Fruit fly (Drosophila melanogaster) whole organism, embryonic: ENCODE results near the gene CG42494.
A peak's percentile ranks its signal among the peaks of the same experiment; 100 is the strongest.

Source experiments
- Asciz ChIP-seq: fragments of 200-800 bp; sonication (Bioruptor generic); optimal IDR thresholded peaks from 2 replicates; lab custom pipeline; 2017; ENCODE audit warnings: missing biosample characterization, mild to moderate bottlenecking, missing genetic modification characterization, missing genetic modification reagents
- B-H2 ChIP-seq: fragments of 200-800 bp; sonication (Bioruptor generic); optimal IDR thresholded peaks from 2 replicates; lab custom pipeline; 2018; ENCODE audit warnings: missing biosample characterization, mild to moderate bottlenecking, missing genetic modification characterization
- CG10267 ChIP-seq: fragments of 200-800 bp; sonication (Bioruptor generic); optimal IDR thresholded peaks from 2 replicates; lab custom pipeline; 2018; ENCODE audit warnings: missing biosample characterization, mild to moderate bottlenecking, missing genetic modification characterization, moderate library complexity
- CG11560 ChIP-seq: fragments of 200-800 bp; sonication (Bioruptor generic); IDR thresholded peaks from 3 replicates; pipeline ENCODE4 v1.3.6; 2022; ENCODE audit warnings: missing biosample characterization, missing genetic modification characterization
- CG12104 ChIP-seq: fragments of 200-800 bp; sonication (Bioruptor generic); optimal IDR thresholded peaks from 3 replicates; lab custom pipeline; 2016; ENCODE audit warnings: missing biosample characterization, missing genetic modification characterization
- CG14860 ChIP-seq: fragments of 200-800 bp; sonication (Bioruptor generic); IDR thresholded peaks from 3 replicates; pipeline ENCODE4 v1.3.6; 2022; ENCODE audit warnings: missing biosample characterization, missing genetic modification characterization; ENCODE audit not compliant: partially characterized antibody
- CG15073 ChIP-seq: fragments of 200-800 bp; sonication (Bioruptor generic); optimal IDR thresholded peaks from 2 replicates; lab custom pipeline; 2016; ENCODE audit warnings: missing biosample characterization, missing genetic modification characterization
- CG16779 ChIP-seq: fragments of 200-800 bp; sonication (Bioruptor generic); IDR thresholded peaks from 2 replicates; pipeline ENCODE4 v1.3.6; 2022; ENCODE audit warnings: missing biosample characterization, missing genetic modification characterization
- CG16815 ChIP-seq: fragments of 200-800 bp; sonication (Bioruptor generic); optimal IDR thresholded peaks from 3 replicates; lab custom pipeline; 2017; ENCODE audit warnings: missing biosample characterization, mild to moderate bottlenecking, missing genetic modification characterization
- CG17912 ChIP-seq: fragments of 200-800 bp; sonication (Bioruptor generic); optimal IDR thresholded peaks from 2 replicates; lab custom pipeline; 2018; ENCODE audit warnings: missing biosample characterization, mild to moderate bottlenecking, missing genetic modification characterization
- CG18764 ChIP-seq: fragments of 200-800 bp; sonication (Bioruptor generic); optimal IDR thresholded peaks from 3 replicates; lab custom pipeline; 2016; ENCODE audit warnings: missing biosample characterization, missing genetic modification characterization
- CG2116 ChIP-seq: fragments of 200-800 bp; sonication (Bioruptor generic); optimal IDR thresholded peaks from 3 replicates; lab custom pipeline; 2018; ENCODE audit warnings: missing biosample characterization, mild to moderate bottlenecking, missing genetic modification characterization
- CG2712 ChIP-seq: fragments of 200-800 bp; optimal IDR thresholded peaks from 3 replicates; lab custom pipeline; 2019; ENCODE audit warnings: missing biosample characterization, mild to moderate bottlenecking, missing genetic modification characterization, moderate library complexity
- CG4424 ChIP-seq: fragments of 200-800 bp; sonication (Bioruptor generic); optimal IDR thresholded peaks from 3 replicates; lab custom pipeline; 2016; ENCODE audit warnings: missing biosample characterization, missing genetic modification characterization
- CG5180 ChIP-seq: fragments of 200-800 bp; sonication (Bioruptor generic); optimal IDR thresholded peaks from 3 replicates; lab custom pipeline; 2017; ENCODE audit warnings: missing biosample characterization, missing genetic modification characterization, mild to moderate bottlenecking, moderate library complexity, missing genetic modification reagents
- CG6765 ChIP-seq: fragments of 200-800 bp; sonication (Bioruptor generic); optimal IDR thresholded peaks from 3 replicates; lab custom pipeline; 2017; ENCODE audit warnings: missing biosample characterization, mild to moderate bottlenecking, missing genetic modification characterization
- CG8765 ChIP-seq: fragments of 200-800 bp; sonication (Bioruptor generic); IDR thresholded peaks from 2 replicates; pipeline ENCODE4 v1.3.6; 2022; ENCODE audit warnings: missing biosample characterization, missing genetic modification characterization
- CG8944 ChIP-seq: fragments of 200-800 bp; sonication (Bioruptor generic); optimal IDR thresholded peaks from 3 replicates; lab custom pipeline; 2016; ENCODE audit warnings: missing biosample characterization, missing genetic modification characterization
- CG9817 ChIP-seq: fragments of 200-800 bp; sonication (Bioruptor generic); optimal IDR thresholded peaks from 2 replicates; lab custom pipeline; 2018; ENCODE audit warnings: missing biosample characterization, mild to moderate bottlenecking, missing genetic modification characterization, moderate library complexity
- E2f1 ChIP-seq: fragments of 200-800 bp; sonication (Bioruptor generic); IDR thresholded peaks from 2 replicates; pipeline ENCODE4 v1.3.6; 2022; ENCODE audit warnings: missing biosample characterization, missing genetic modification characterization
- Fer1 ChIP-seq: fragments of 200-800 bp; sonication (Bioruptor generic); optimal IDR thresholded peaks from 2 replicates; lab custom pipeline; 2017; ENCODE audit warnings: missing biosample characterization, mild to moderate bottlenecking, missing genetic modification characterization
- Fer3 ChIP-seq: fragments of 200-800 bp; sonication (Bioruptor generic); optimal IDR thresholded peaks from 2 replicates; lab custom pipeline; 2018; ENCODE audit warnings: missing biosample characterization, mild to moderate bottlenecking, missing genetic modification characterization, moderate library complexity
- GATAe ChIP-seq: fragments of 200-800 bp; sonication (Bioruptor generic); conservative IDR thresholded peaks from 2 replicates; pipeline ENCODE4 v1.3.6; 2022; ENCODE audit warnings: missing biosample characterization, missing genetic modification characterization
- H2.0 ChIP-seq: fragments of 200-800 bp; sonication (Bioruptor generic); IDR thresholded peaks from 2 replicates; pipeline ENCODE4 v1.3.6; 2022; ENCODE audit warnings: missing biosample characterization, missing genetic modification characterization
- HHEX ChIP-seq: fragments of 200-800 bp; sonication (Bioruptor generic); optimal IDR thresholded peaks from 3 replicates; lab custom pipeline; 2017; ENCODE audit warnings: missing biosample characterization, mild to moderate bottlenecking, missing genetic modification characterization, missing genetic modification reagents
- MTF-1 ChIP-seq: fragments of 200-800 bp; sonication (Bioruptor generic); optimal IDR thresholded peaks from 2 replicates; lab custom pipeline; 2018; ENCODE audit warnings: missing biosample characterization, mild to moderate bottlenecking, missing genetic modification characterization, borderline replicate concordance
- Myb ChIP-seq: fragments of 200-800 bp; sonication (Bioruptor generic); optimal IDR thresholded peaks from 2 replicates; lab custom pipeline; 2016; ENCODE audit warnings: missing biosample characterization, missing genetic modification characterization
- Nf-YB ChIP-seq: fragments of 200-800 bp; sonication (Bioruptor generic); optimal IDR thresholded peaks from 3 replicates; lab custom pipeline; 2019; ENCODE audit warnings: missing biosample characterization, mild to moderate bottlenecking, missing genetic modification characterization, moderate library complexity
- Opbp ChIP-seq: fragments of 200-800 bp; sonication (Bioruptor generic); IDR thresholded peaks from 3 replicates; pipeline ENCODE4 v1.3.6; 2022; ENCODE audit warnings: missing biosample characterization, missing genetic modification characterization; ENCODE audit not compliant: partially characterized antibody
- Scr ChIP-seq: fragments of 200-800 bp; sonication (Bioruptor generic); IDR thresholded peaks from 2 replicates; pipeline ENCODE4 v1.3.6; 2022; ENCODE audit warnings: missing biosample characterization, missing genetic modification characterization; ENCODE audit not compliant: partially characterized antibody
- Side ChIP-seq: fragments of 200-800 bp; sonication (Bioruptor generic); optimal IDR thresholded peaks from 2 replicates; lab custom pipeline; 2016; ENCODE audit warnings: missing biosample characterization, missing genetic modification characterization
- Taf1 ChIP-seq: fragments of 200-800 bp; sonication (Bioruptor generic); IDR thresholded peaks from 2 replicates; pipeline ENCODE4 v1.3.6; 2022; ENCODE audit warnings: missing biosample characterization, missing genetic modification characterization
- ap ChIP-seq: fragments of 200-800 bp; sonication (Bioruptor generic); IDR thresholded peaks from 2 replicates; pipeline ENCODE4 v1.3.6; 2022; ENCODE audit warnings: missing biosample characterization, missing genetic modification characterization
- bowl ChIP-seq: fragments of 200-800 bp; sonication (Bioruptor generic); IDR thresholded peaks from 2 replicates; pipeline ENCODE4 v1.3.6; 2022; ENCODE audit warnings: missing biosample characterization, missing genetic modification characterization
- cas ChIP-seq: fragments of 200-800 bp; sonication (Bioruptor generic); IDR thresholded peaks from 2 replicates; pipeline ENCODE4 v1.3.6; 2022; ENCODE audit warnings: missing biosample characterization, missing genetic modification characterization
- croc ChIP-seq: fragments of 200-800 bp; sonication (Bioruptor generic); conservative IDR thresholded peaks from 3 replicates; pipeline ENCODE4 v1.3.6; 2022; ENCODE audit warnings: missing biosample characterization, missing genetic modification characterization
- dati ChIP-seq: fragments of 200-800 bp; sonication (Bioruptor generic); IDR thresholded peaks from 2 replicates; pipeline ENCODE4 v1.3.6; 2022; ENCODE audit warnings: missing biosample characterization, missing genetic modification characterization
- exex ChIP-seq: fragments of 200-800 bp; sonication (Bioruptor generic); optimal IDR thresholded peaks from 4 replicates; lab custom pipeline; 2018; ENCODE audit warnings: missing biosample characterization, mild to moderate bottlenecking, missing genetic modification characterization, moderate library complexity
- gfzf ChIP-seq: fragments of 200-800 bp; sonication (Bioruptor generic); optimal IDR thresholded peaks from 2 replicates; lab custom pipeline; 2016; ENCODE audit warnings: missing biosample characterization, mild to moderate bottlenecking, missing genetic modification characterization, moderate library complexity
- jing ChIP-seq: fragments of 200-800 bp; sonication (Bioruptor generic); optimal IDR thresholded peaks from 2 replicates; lab custom pipeline; 2018; ENCODE audit warnings: missing biosample characterization, mild to moderate bottlenecking, missing genetic modification characterization
- pb ChIP-seq: fragments of 200-800 bp; sonication (Bioruptor generic); optimal IDR thresholded peaks from 3 replicates; lab custom pipeline; 2016; ENCODE audit warnings: missing biosample characterization, missing genetic modification characterization
- phol ChIP-seq: fragments of 200-800 bp; sonication (Bioruptor generic); optimal IDR thresholded peaks from 3 replicates; lab custom pipeline; 2018; ENCODE audit warnings: missing biosample characterization, mild to moderate bottlenecking, missing genetic modification characterization, moderate library complexity
- pita ChIP-seq: fragments of 200-800 bp; sonication (Bioruptor generic); optimal IDR thresholded peaks from 2 replicates; lab custom pipeline; 2017; ENCODE audit warnings: missing biosample characterization, mild to moderate bottlenecking, missing genetic modification characterization
- sna ChIP-seq: fragments of 200-800 bp; sonication (Bioruptor generic); IDR thresholded peaks from 2 replicates; pipeline ENCODE4 v1.3.6; 2022; ENCODE audit warnings: missing biosample characterization, missing genetic modification characterization; ENCODE audit not compliant: partially characterized antibody
- tgo ChIP-seq: fragments of 200-800 bp; sonication (Bioruptor generic); IDR thresholded peaks from 3 replicates; pipeline ENCODE4 v1.3.6; 2022; ENCODE audit warnings: missing biosample characterization, missing genetic modification characterization
- tna ChIP-seq: fragments of 200-800 bp; sonication (Bioruptor generic); IDR thresholded peaks from 2 replicates; pipeline ENCODE4 v1.3.6; 2022; ENCODE audit warnings: missing biosample characterization, missing genetic modification characterization; ENCODE audit not compliant: partially characterized antibody
- unpg ChIP-seq: fragments of 200-800 bp; sonication (Bioruptor generic); optimal IDR thresholded peaks from 3 replicates; lab custom pipeline; 2018; ENCODE audit warnings: missing biosample characterization, mild to moderate bottlenecking, missing genetic modification characterization, moderate library complexity
- wdn ChIP-seq: fragments of 200-800 bp; sonication (Bioruptor generic); IDR thresholded peaks from 2 replicates; pipeline ENCODE4 v1.3.6; 2022; ENCODE audit warnings: missing biosample characterization, missing genetic modification characterization

Gene CG42494

DNA sequence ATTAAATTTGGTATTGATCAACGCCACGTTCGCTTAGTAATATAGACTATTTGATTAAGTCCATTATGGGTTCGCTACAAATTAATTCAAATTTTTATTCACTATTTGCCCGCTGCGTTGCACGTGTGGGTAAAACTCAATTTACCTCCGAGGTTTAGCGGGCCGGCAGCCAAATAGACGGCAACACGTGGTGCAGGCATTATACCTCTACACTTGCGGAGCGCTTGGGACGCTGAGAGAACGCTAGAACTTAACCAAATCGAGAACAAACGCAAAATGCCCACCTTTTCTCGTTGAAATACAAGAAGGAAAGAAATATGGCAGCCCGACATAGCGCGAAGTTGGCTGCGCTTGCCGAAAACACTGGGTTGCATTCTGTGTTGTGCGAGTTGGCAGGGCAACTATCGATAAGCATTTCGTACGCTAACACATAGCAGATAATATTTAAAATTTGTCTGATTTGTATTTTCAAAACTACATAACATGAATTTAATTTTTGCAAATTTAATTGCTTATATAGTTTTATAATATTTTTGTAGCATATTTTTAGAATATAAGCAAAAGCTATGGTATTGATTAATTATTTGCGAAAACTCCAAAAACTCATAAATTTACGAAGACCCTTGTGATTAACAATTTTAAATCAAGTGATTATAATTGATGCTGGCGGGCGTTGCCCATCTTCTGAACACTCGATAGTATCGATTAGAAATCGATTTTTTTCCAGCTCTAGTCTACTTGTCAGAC, 38.6 kb downstream of the CG42494 start, which contains the start of the genes RpL28 and eIF1 (continued):
- peak; percentile 91 for TF ChIP-seq CG17912 (GFP tag; lab: Kevin White, UChicago)
- peak; percentile 93 for TF ChIP-seq Side
- TF ChIP-seq bowl (GFP tag; lab: Robert Waterston, UW) = 0 out of 2 replicates have a peak, but pooled peaks have one; percentile 58
- peak; percentile 93 for TF ChIP-seq CG4424
- peak; percentile 59; the same call in 2 of the 3 replicates for TF ChIP-seq croc (GFP tag; lab: Robert Waterston, UW)
- peak; percentile 95 for TF ChIP-seq HHEX (GFP tag; lab: Kevin White, UChicago)
- TF ChIP-seq CG8944 (GFP tag; lab: Kevin White, UChicago) = peak; percentile 81
- TF ChIP-seq CG5180 (GFP tag; lab: Kevin White, UChicago) = peak; percentile 81
- peak; percentile 64 for TF ChIP-seq Nf-YB
- no peak for TF ChIP-seq jing (GFP tag; lab: Kevin White, UChicago)
- peak; percentile 86 for TF ChIP-seq CG2712 (tag; lab: Kevin White, UChicago)
- peak; percentile 88 for TF ChIP-seq CG9817 (tag; lab: Kevin White, UChicago)
- TF ChIP-seq CG14860 (GFP tag; lab: Robert Waterston, UW) = peak; percentile 60; the same call in 2 of the 3 replicates
- peak; percentile 88 for TF ChIP-seq Scr (GFP tag; lab: Robert Waterston, UW)
- TF ChIP-seq CG11560 (tag; lab: Robert Waterston, UW) = peak; percentile 71; the same call in 2 of the 3 replicates
- TF ChIP-seq Asciz (GFP tag; lab: Kevin White, UChicago) = peak; percentile 88
- peak; percentile 90 for TF ChIP-seq Fer1 (GFP tag; lab: Kevin White, UChicago)
- TF ChIP-seq phol (tag; lab: Kevin White, UChicago) = peak; percentile 99
- TF ChIP-seq gfzf (GFP tag; lab: Kevin White, UChicago) = peak; percentile 31
- peak; percentile 57 for TF ChIP-seq wdn (GFP tag; lab: Robert Waterston, UW)
- peak; percentile 54 for TF ChIP-seq CG8765 (GFP tag; lab: Robert Waterston, UW)
- TF ChIP-seq unpg (GFP tag; lab: Kevin White, UChicago) = peak; percentile 78
- TF ChIP-seq ap (GFP tag; lab: Robert Waterston, UW) = peak; percentile 84
- peak; percentile 84 for TF ChIP-seq CG16779
- TF ChIP-seq CG15073 (GFP tag; lab: Kevin White, UChicago) = no peak
- TF ChIP-seq pb = peak; percentile 88
- TF ChIP-seq Taf1 = peak; percentile 45; the same call in 1 of the 2 replicates
- peak; percentile 53 for TF ChIP-seq exex (tag; lab: Kevin White, UChicago)
- TF ChIP-seq tna (GFP tag; lab: Robert Waterston, UW) = no peak; the same call in 1 of the 2 replicates
- peak; percentile 73 for TF ChIP-seq Myb (GFP tag; lab: Kevin White, UChicago)
- peak; percentile 79 for TF ChIP-seq tgo
- peak; percentile 78 for TF ChIP-seq CG16815
- peak; percentile 86 for TF ChIP-seq CG10267
- TF ChIP-seq B-H2 (GFP tag; lab: Kevin White, UChicago) = peak; percentile 97
- peak; percentile 95 for TF ChIP-seq CG6765
- peak; percentile 61 for TF ChIP-seq cas (GFP tag; lab: Robert Waterston, UW)
- TF ChIP-seq H2.0 = peak; percentile 77
- peak; percentile 88 for TF ChIP-seq CG18764 (GFP tag; lab: Kevin White, UChicago)
- no peak for TF ChIP-seq pita (GFP tag; lab: Kevin White, UChicago)
- peak; percentile 99 for TF ChIP-seq Opbp (GFP tag; lab: Robert Waterston, UW)
- peak; percentile 90 for TF ChIP-seq Fer3 (tag; lab: Kevin White, UChicago)
- TF ChIP-seq dati (GFP tag; lab: Robert Waterston, UW) = peak; percentile 86
- peak; percentile 73 for TF ChIP-seq sna (GFP tag; lab: Robert Waterston, UW)
- TF ChIP-seq GATAe (GFP tag; lab: Robert Waterston, UW) = peak; percentile 56
- peak; percentile 98 for TF ChIP-seq MTF-1 (GFP tag; lab: Kevin White, UChicago)
- TF ChIP-seq E2f1 (GFP tag; lab: Robert Waterston, UW) = peak; percentile 70
- peak; percentile 96 for TF ChIP-seq CG12104
- TF ChIP-seq CG2116 (GFP tag; lab: Kevin White, UChicago) = peak; percentile 100
